Worm (Caenorhabditis elegans) whole organism, L1 larva: ENCODE data around the gene fbxb-117.

Experiments used
- C04F5.9 ChIP-seq: sonication (generic microtip); optimal IDR thresholded peaks from 2 replicates; lab custom pipeline; 2016; ENCODE audit warnings: missing genetic modification characterization, missing compliant biosample characterization
- F16B12.6 ChIP-seq: fragments of 150-350 bp; optimal IDR thresholded peaks from 2 replicates; lab custom pipeline; 2014; ENCODE audit warnings: missing biosample characterization, missing genetic modification characterization
- alr-1 ChIP-seq: fragments of 200-800 bp; sonication (Bioruptor generic); optimal IDR thresholded peaks from 2 replicates; lab custom pipeline; 2018; ENCODE audit warnings: borderline replicate concordance, mild to moderate bottlenecking, missing genetic modification characterization, missing compliant biosample characterization
- blmp-1 ChIP-seq: fragments of 150-350 bp; optimal IDR thresholded peaks from 2 replicates; lab custom pipeline; 2014; ENCODE audit warnings: missing biosample characterization, missing genetic modification characterization
- ceh-88 ChIP-seq: fragments of 200-800 bp; sonication (Bioruptor generic); IDR thresholded peaks from 2 replicates; pipeline ENCODE4 v1.3.6; 2022; ENCODE audit warnings: missing genetic modification characterization, missing compliant biosample characterization
- ceh-90 ChIP-seq: sonication (generic microtip); optimal IDR thresholded peaks from 2 replicates; lab custom pipeline; 2016; ENCODE audit warnings: missing genetic modification characterization, missing compliant biosample characterization
- ces-1 ChIP-seq: fragments of 150-350 bp; optimal IDR thresholded peaks from 2 replicates; lab custom pipeline; 2014; ENCODE audit warnings: missing biosample characterization, missing genetic modification reagents, missing genetic modification characterization
- dsc-1 ChIP-seq: sonication (generic microtip); optimal IDR thresholded peaks from 2 replicates; lab custom pipeline; 2016; ENCODE audit warnings: mild to moderate bottlenecking, missing genetic modification characterization, missing compliant biosample characterization
- efl-1 ChIP-seq, 4 experiments: fragments of 150-350 bp; optimal IDR thresholded peaks in 3 of 4; peaks in 1 of 4; 1 replicate in 1 of 4; 2 replicates in 3 of 4; lab custom pipeline; 2014; ENCODE audit warnings: missing biosample characterization in 2 of 4, missing genetic modification characterization in 2 of 4, missing genetic modification reagents in 2 of 4
- efl-3 ChIP-seq: fragments of 200-800 bp; sonication (Bioruptor generic); optimal IDR thresholded peaks from 2 replicates; lab custom pipeline; 2018; ENCODE audit warnings: mild to moderate bottlenecking, missing genetic modification characterization, missing compliant biosample characterization
- egl-13 ChIP-seq: sonication (generic microtip); optimal IDR thresholded peaks from 2 replicates; lab custom pipeline; 2016; ENCODE audit warnings: missing genotype, missing genetic modification reagents, missing genetic modification characterization, missing compliant biosample characterization
- egl-27 ChIP-seq, 2 experiments: fragments of 150-350 bp in 1 of 2; sonication (generic microtip); optimal IDR thresholded peaks; 3 replicates each; lab custom pipeline; 2017 to 2018; ENCODE audit warnings: missing biosample characterization in 2 of 2, missing genetic modification characterization in 2 of 2, missing genetic modification reagents in 2 of 2
- elt-2 ChIP-seq: sonication (generic microtip); optimal IDR thresholded peaks from 2 replicates; lab custom pipeline; 2016; ENCODE audit warnings: missing genetic modification characterization, mild to moderate bottlenecking, inconsistent platforms, missing compliant biosample characterization, missing genetic modification reagents
- fkh-10 ChIP-seq: sonication (generic microtip); optimal IDR thresholded peaks from 2 replicates; lab custom pipeline; 2017; ENCODE audit warnings: missing biosample characterization, missing genetic modification reagents, missing genetic modification characterization
- fkh-8 ChIP-seq: sonication (generic microtip); optimal IDR thresholded peaks from 2 replicates; lab custom pipeline; 2016; ENCODE audit warnings: mild to moderate bottlenecking, missing genetic modification characterization, missing compliant biosample characterization
- grh-1 ChIP-seq: fragments of 200-800 bp; sonication (Bioruptor generic); IDR thresholded peaks from 2 replicates; pipeline ENCODE4 v1.3.6; 2022; ENCODE audit warnings: missing genetic modification reagents, missing genetic modification characterization, missing compliant biosample characterization
- isw-1 ChIP-seq: fragments of 200-800 bp; sonication (Bioruptor generic); IDR thresholded peaks from 2 replicates; pipeline ENCODE4 v1.3.6; 2022; ENCODE audit warnings: missing genetic modification characterization, missing compliant biosample characterization
- lin-13 ChIP-seq: fragments of 150-350 bp; optimal IDR thresholded peaks from 2 replicates; lab custom pipeline; 2014; ENCODE audit warnings: missing biosample characterization, missing genetic modification reagents, missing genetic modification characterization
- lin-39 ChIP-seq: fragments of 150-350 bp; optimal IDR thresholded peaks from 2 replicates; lab custom pipeline; 2014; ENCODE audit warnings: missing biosample characterization, missing genetic modification reagents, missing genetic modification characterization
- lir-3 ChIP-seq: sonication (generic microtip); optimal IDR thresholded peaks from 2 replicates; lab custom pipeline; 2016; ENCODE audit warnings: mild to moderate bottlenecking, missing genetic modification characterization, moderate library complexity, missing compliant biosample characterization; ENCODE audit not compliant: poor library complexity
- lsy-2 ChIP-seq, 2 experiments: fragments of 150-350 bp; optimal IDR thresholded peaks; 2 replicates each; lab custom pipeline; 2014; ENCODE audit warnings: missing biosample characterization in 2 of 2, missing genetic modification characterization in 2 of 2
- mdl-1 ChIP-seq, 2 experiments: fragments of 150-350 bp; optimal IDR thresholded peaks; 2 replicates each; lab custom pipeline; 2014 to 2017; ENCODE audit warnings: missing biosample characterization in 2 of 2, missing genetic modification characterization in 2 of 2, inconsistent platforms in 1 of 2
- mep-1 ChIP-seq: fragments of 150-350 bp; optimal IDR thresholded peaks from 2 replicates; lab custom pipeline; 2014; ENCODE audit warnings: missing biosample characterization, missing genetic modification characterization
- nhr-11 ChIP-seq: fragments of 150-350 bp; optimal IDR thresholded peaks from 2 replicates; lab custom pipeline; 2014; ENCODE audit warnings: missing biosample characterization, missing genetic modification characterization
- nhr-12 ChIP-seq: sonication (generic microtip); optimal IDR thresholded peaks from 2 replicates; lab custom pipeline; 2017; ENCODE audit warnings: missing biosample characterization, missing genetic modification characterization
- nhr-237 ChIP-seq: fragments of 150-350 bp; optimal IDR thresholded peaks from 2 replicates; lab custom pipeline; 2014; ENCODE audit warnings: missing biosample characterization, missing genetic modification characterization
- nhr-28 ChIP-seq: fragments of 150-350 bp; optimal IDR thresholded peaks from 2 replicates; lab custom pipeline; 2014; ENCODE audit warnings: missing biosample characterization, missing genetic modification characterization
- nhr-47 ChIP-seq: sonication (generic microtip); optimal IDR thresholded peaks from 2 replicates; lab custom pipeline; 2016; ENCODE audit warnings: mild to moderate bottlenecking, missing genetic modification characterization, moderate library complexity, missing compliant biosample characterization
- nhr-71 ChIP-seq: sonication (generic microtip); optimal IDR thresholded peaks from 2 replicates; lab custom pipeline; 2016; ENCODE audit warnings: mild to moderate bottlenecking, missing genetic modification characterization, moderate library complexity, missing compliant biosample characterization
- nhr-76 ChIP-seq: sonication (generic microtip); optimal IDR thresholded peaks from 2 replicates; lab custom pipeline; 2017; ENCODE audit warnings: missing biosample characterization, missing genetic modification characterization
- nhr-77 ChIP-seq: fragments of 150-350 bp; optimal IDR thresholded peaks from 2 replicates; lab custom pipeline; 2014; ENCODE audit warnings: missing biosample characterization, missing genetic modification characterization
- nhr-84 ChIP-seq: sonication (generic microtip); optimal IDR thresholded peaks from 2 replicates; lab custom pipeline; 2017; ENCODE audit warnings: missing biosample characterization, missing genetic modification characterization
- nhr-85 ChIP-seq: sonication (generic microtip); peaks from one replicate; lab custom pipeline; 2016; ENCODE audit warnings: missing genetic modification characterization, inconsistent platforms, missing compliant biosample characterization
- pag-3 ChIP-seq: sonication (generic microtip); optimal IDR thresholded peaks from 2 replicates; lab custom pipeline; 2017; ENCODE audit warnings: missing genetic modification characterization, mild to moderate bottlenecking, missing compliant biosample characterization, antibody characterized with exemption, borderline replicate concordance; ENCODE audit not compliant: insufficient read depth
- skn-1 ChIP-seq: fragments of 150-350 bp; optimal IDR thresholded peaks from 2 replicates; lab custom pipeline; 2014; ENCODE audit warnings: missing biosample characterization, missing genetic modification characterization
- snu-23 ChIP-seq: sonication (generic microtip); optimal IDR thresholded peaks from 2 replicates; lab custom pipeline; 2016; ENCODE audit warnings: missing genetic modification characterization, missing compliant biosample characterization
- sup-37 ChIP-seq: fragments of 200-800 bp; sonication (Bioruptor generic); optimal IDR thresholded peaks from 2 replicates; lab custom pipeline; 2018; ENCODE audit warnings: mild to moderate bottlenecking, missing genetic modification characterization, missing compliant biosample characterization
- unc-30 ChIP-seq: sonication (generic microtip); optimal IDR thresholded peaks from 2 replicates; lab custom pipeline; 2017; ENCODE audit warnings: missing biosample characterization, missing genetic modification characterization
- vab-15 ChIP-seq: sonication (generic microtip); optimal IDR thresholded peaks from 2 replicates; lab custom pipeline; 2017; ENCODE audit warnings: missing genotype, mild to moderate bottlenecking, missing genetic modification characterization, missing compliant biosample characterization
- zag-1 ChIP-seq: fragments of 150-350 bp; optimal IDR thresholded peaks from 2 replicates; lab custom pipeline; 2014; ENCODE audit warnings: missing biosample characterization, missing genetic modification characterization
- ztf-11 ChIP-seq, 2 experiments: sonication (generic microtip); optimal IDR thresholded peaks; 2 replicates each; lab custom pipeline; 2016 to 2017; ENCODE audit warnings: missing genetic modification characterization in 2 of 2, missing biosample characterization in 1 of 2, missing compliant biosample characterization in 1 of 2
- ztf-4 ChIP-seq: fragments of 150-350 bp; optimal IDR thresholded peaks from 2 replicates; lab custom pipeline; 2014; ENCODE audit warnings: missing biosample characterization, missing genetic modification characterization

The fbxb-117 gene

DNA sequence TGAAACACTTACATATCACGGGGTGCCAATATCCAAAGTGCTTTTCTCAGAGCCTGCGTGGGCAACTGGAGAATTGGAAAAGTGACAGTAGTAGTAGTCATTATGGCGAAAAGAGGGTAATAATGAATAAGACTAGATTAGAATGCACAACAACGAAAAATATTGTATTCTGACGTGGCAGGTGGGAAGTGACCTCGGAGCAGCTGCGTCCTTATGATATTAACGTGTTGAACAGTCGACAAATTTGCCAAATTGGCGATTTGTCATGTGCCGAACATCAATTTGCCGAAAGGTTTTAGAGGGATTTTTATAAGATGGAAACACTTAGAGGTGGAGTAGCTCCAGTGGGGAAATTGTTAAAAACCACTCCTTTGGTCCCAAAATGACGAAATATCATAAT lies 31.4 kb upstream of the fbxb-117 start, which contains the start of gene str-81:
TSS of gene str-81 (minus strand) at position 101 of the 400 bp plus-strand sequence.
- TF ChIP-seq pag-3 (no peak), nhr-76 (tag; lab: Kevin White, UChicago) (no peak), nhr-47 (no peak), grh-1 (GFP tag; lab: Robert Waterston, UW) (no peak), vab-15 (tag; lab: Kevin White, UChicago) (no peak), nhr-237 (no peak), mep-1 (tag; lab: Kevin White, UChicago) (no peak), fkh-8 (tag; lab: Kevin White, UChicago) (no peak), nhr-11 (tag; lab: Kevin White, UChicago) (no peak), F16B12.6 (no peak), egl-13 (tag; lab: Kevin White, UChicago) (no peak), skn-1 (tag; lab: Kevin White, UChicago) (no peak), nhr-71 (tag; lab: Kevin White, UChicago) (no peak), isw-1 (no peak), efl-3 (GFP tag; lab: Kevin White, UChicago) (no peak), nhr-12 (tag; lab: Kevin White, UChicago) (no peak), lin-39 (no peak), alr-1 (tag; lab: Kevin White, UChicago) (no peak), blmp-1 (no peak), zag-1 (no peak)

DNA sequence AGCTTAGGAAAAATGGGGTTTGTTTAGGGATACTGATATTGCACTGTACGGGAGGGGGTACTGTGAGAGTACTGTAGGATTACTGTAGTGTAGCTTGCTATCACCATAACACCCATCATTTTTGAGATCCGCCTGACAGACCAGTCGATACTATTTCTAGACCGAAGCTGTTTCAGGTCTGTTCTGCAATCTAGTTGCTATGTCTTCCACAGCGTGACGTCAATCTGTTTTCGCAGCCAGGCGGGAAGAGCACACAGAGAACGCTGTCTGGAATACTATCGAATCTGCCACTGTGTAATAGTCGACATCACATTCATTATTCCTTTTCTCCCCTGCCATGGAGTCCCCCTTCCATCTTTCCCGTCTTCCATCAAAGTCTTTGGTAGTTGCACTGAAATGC lies 30.6 kb upstream of the fbxb-117 start, which contains the start of gene F21D9.11:
TSS of gene F21D9.11 (plus strand) at position 301 of the 400 bp plus-strand sequence.
- TF ChIP-seq lir-3 (tag; lab: Kevin White, UChicago), result no peak
- TF ChIP-seq unc-30 (tag; lab: Kevin White, UChicago), result no peak
- no peak for TF ChIP-seq lin-13 (GFP tag; lab: Kevin White, UChicago)
- no peak for TF ChIP-seq ztf-11 (tag; optimal IDR thresholded peaks at IDR 0.05; lab: Kevin White, UChicago)
- TF ChIP-seq nhr-85 (tag; lab: Kevin White, UChicago), result no peak
- no peak for TF ChIP-seq nhr-84
- TF ChIP-seq skn-1 (tag; lab: Kevin White, UChicago), result no peak
- no peak for TF ChIP-seq sup-37 (GFP tag; lab: Kevin White, UChicago)
- TF ChIP-seq C04F5.9 (tag; lab: Kevin White, UChicago), result no peak

DNA sequence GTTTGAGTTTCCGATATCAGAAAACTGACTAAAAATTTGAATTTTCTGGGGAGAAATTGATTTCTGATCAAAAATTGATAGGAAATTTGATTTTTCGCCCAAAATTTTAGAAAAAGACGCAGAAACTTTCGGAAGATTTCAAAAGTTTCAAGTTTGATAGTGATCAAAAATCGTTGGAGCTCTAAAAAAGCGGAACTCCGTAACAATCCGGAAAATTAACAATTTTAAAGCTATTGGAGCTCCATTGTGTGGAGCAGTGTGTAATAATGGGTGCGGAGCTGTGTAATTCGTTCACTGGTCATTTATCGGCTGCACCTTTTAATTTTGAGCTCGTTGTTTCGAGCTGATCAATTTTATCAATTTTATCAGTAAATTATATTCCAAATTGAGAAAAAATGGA lies 28.9 kb upstream of the fbxb-117 start, which contains the start of gene F21D9.4:
TSS of gene F21D9.4 (plus strand) at position 301 of the 400 bp plus-strand sequence.
- TF ChIP-seq elt-2 (no peak), nhr-77 (tag; lab: Kevin White, UChicago) (no peak), ces-1 (no peak), lir-3 (tag; lab: Kevin White, UChicago) (no peak), nhr-237 (no peak), ceh-88 (no peak), nhr-12 (tag; lab: Kevin White, UChicago) (no peak), ceh-90 (tag; lab: Kevin White, UChicago) (no peak)

DNA sequence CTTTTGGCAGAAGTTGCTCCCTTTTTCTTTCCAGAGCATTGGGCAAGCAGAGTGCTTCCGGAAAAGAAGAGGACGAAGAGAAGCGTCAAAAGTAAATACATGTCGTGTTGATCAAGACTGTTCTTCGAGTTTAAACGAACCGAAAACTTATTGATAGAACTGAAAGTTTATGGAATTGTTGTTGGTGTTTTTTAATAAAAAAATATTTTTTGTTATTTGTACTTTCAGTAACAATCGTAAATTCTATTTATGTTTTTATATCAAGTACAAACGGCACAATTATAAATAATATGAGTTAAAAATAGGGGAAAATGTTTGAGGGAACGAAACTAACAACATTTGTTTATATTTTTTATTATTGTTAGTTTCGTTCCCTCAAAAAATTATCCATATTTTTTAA lies 24.8 kb upstream of the fbxb-117 start, which contains the start of gene F21D9.3:
TSS of gene F21D9.3 (minus strand) at position 101 of the 400 bp plus-strand sequence.
- no peak for TF ChIP-seq ztf-4 (tag; lab: Kevin White, UChicago)
- no peak for TF ChIP-seq nhr-77 (tag; lab: Kevin White, UChicago)
- TF ChIP-seq efl-1 (optimal IDR thresholded peaks at IDR 0.05; lab: Kevin White, UChicago), result no peak
- no peak for TF ChIP-seq efl-1 (GFP tag; optimal IDR thresholded peaks at IDR 0.05 in 1 of 2; lab: Kevin White, UChicago)
- TF ChIP-seq snu-23 (GFP tag; lab: Kevin White, UChicago), result no peak
- no peak for TF ChIP-seq fkh-8 (tag; lab: Kevin White, UChicago)
- TF ChIP-seq nhr-28, result no peak
- TF ChIP-seq mdl-1 (tag; optimal IDR thresholded peaks at IDR 0.05; lab: Kevin White, UChicago), result no peak
- TF ChIP-seq fkh-10, result no peak
- no peak for TF ChIP-seq sup-37 (GFP tag; lab: Kevin White, UChicago)
- TF ChIP-seq zag-1, result no peak
- TF ChIP-seq lsy-2 (tag; optimal IDR thresholded peaks at IDR 0.05; lab: Kevin White, UChicago), result no peak
- no peak for TF ChIP-seq F16B12.6
- TF ChIP-seq nhr-47, result no peak
- no peak for TF ChIP-seq nhr-12 (tag; lab: Kevin White, UChicago)
- TF ChIP-seq lin-39, result no peak
- TF ChIP-seq nhr-76 (tag; lab: Kevin White, UChicago), result no peak
- TF ChIP-seq egl-27 (tag; optimal IDR thresholded peaks at IDR 0.05; lab: Kevin White, UChicago), result no peak
- no peak for TF ChIP-seq lir-3 (tag; lab: Kevin White, UChicago)
- TF ChIP-seq grh-1 (GFP tag; lab: Robert Waterston, UW), result no peak
- TF ChIP-seq dsc-1, result no peak
